Fruit fly (Drosophila melanogaster) whole organism, embryonic: ENCODE results near the gene Trax.
A peak's percentile ranks its signal among the peaks of the same experiment; 100 is the strongest.

ENCODE experiments used
- Antp ChIP-seq: fragments of 200-800 bp; sonication (Bioruptor generic); optimal IDR thresholded peaks from 3 replicates; lab custom pipeline; 2016; ENCODE audit warnings: missing biosample characterization, missing genetic modification characterization
- Awh ChIP-seq: fragments of 200-800 bp; sonication (Bioruptor generic); IDR thresholded peaks from 2 replicates; pipeline ENCODE4, ENCODE4 v1.3.6; 2022; ENCODE audit warnings: missing biosample characterization, missing genetic modification characterization
- CG10267 ChIP-seq: fragments of 200-800 bp; sonication (Bioruptor generic); optimal IDR thresholded peaks from 2 replicates; lab custom pipeline; 2018; ENCODE audit warnings: missing biosample characterization, mild to moderate bottlenecking, missing genetic modification characterization, moderate library complexity
- CG10431 ChIP-seq: fragments of 200-800 bp; sonication (Bioruptor generic); optimal IDR thresholded peaks from 3 replicates; lab custom pipeline; 2018; ENCODE audit warnings: missing biosample characterization, mild to moderate bottlenecking, missing genetic modification characterization
- CG11398 ChIP-seq: fragments of 200-800 bp; sonication (Bioruptor generic); optimal IDR thresholded peaks from 2 replicates; lab custom pipeline; 2016; ENCODE audit warnings: missing biosample characterization, missing genetic modification characterization
- CG12236 ChIP-seq: fragments of 200-800 bp; sonication (Bioruptor generic); optimal IDR thresholded peaks from 2 replicates; lab custom pipeline; 2016; ENCODE audit warnings: missing biosample characterization, missing genetic modification characterization
- CG12942 ChIP-seq: fragments of 200-800 bp; sonication (Bioruptor generic); optimal IDR thresholded peaks from 3 replicates; lab custom pipeline; 2016; ENCODE audit warnings: missing biosample characterization, missing genetic modification characterization
- CG1529 ChIP-seq: fragments of 200-800 bp; sonication (Bioruptor generic); optimal IDR thresholded peaks from 3 replicates; lab custom pipeline; 2018; ENCODE audit warnings: missing biosample characterization, missing genetic modification characterization
- CG1602 ChIP-seq: fragments of 200-800 bp; sonication (Bioruptor generic); optimal IDR thresholded peaks from 3 replicates; lab custom pipeline; 2016; ENCODE audit warnings: missing biosample characterization, missing genetic modification characterization
- CG16863 ChIP-seq: fragments of 200-800 bp; sonication (Bioruptor generic); optimal IDR thresholded peaks from 3 replicates; lab custom pipeline; 2016; ENCODE audit warnings: missing biosample characterization, missing genetic modification characterization
- CG17359 ChIP-seq: fragments of 200-800 bp; sonication (Bioruptor generic); optimal IDR thresholded peaks from 3 replicates; lab custom pipeline; 2018; ENCODE audit warnings: missing biosample characterization, mild to moderate bottlenecking, missing genetic modification characterization, moderate library complexity
- CG17802 ChIP-seq: fragments of 200-800 bp; sonication (Bioruptor generic); optimal IDR thresholded peaks from 2 replicates; lab custom pipeline; 2018; ENCODE audit warnings: missing biosample characterization, mild to moderate bottlenecking, missing genetic modification characterization, moderate library complexity
- CG1792 ChIP-seq: fragments of 200-800 bp; sonication (Bioruptor generic); optimal IDR thresholded peaks from 2 replicates; lab custom pipeline; 2016; ENCODE audit warnings: missing biosample characterization, missing genetic modification characterization
- CG3163 ChIP-seq: fragments of 200-800 bp; sonication (Bioruptor generic); optimal IDR thresholded peaks from 3 replicates; lab custom pipeline; 2016; ENCODE audit warnings: missing biosample characterization, missing genetic modification characterization
- CG32532 ChIP-seq: fragments of 200-800 bp; sonication (Bioruptor generic); IDR thresholded peaks from 2 replicates; pipeline ENCODE4 v1.3.6; 2022; ENCODE audit warnings: missing biosample characterization, missing genetic modification characterization
- CG33213 ChIP-seq: fragments of 200-800 bp; sonication (Bioruptor generic); optimal IDR thresholded peaks from 3 replicates; lab custom pipeline; 2016; ENCODE audit warnings: missing biosample characterization, missing genetic modification characterization
- CG5180 ChIP-seq: fragments of 200-800 bp; sonication (Bioruptor generic); optimal IDR thresholded peaks from 3 replicates; lab custom pipeline; 2017; ENCODE audit warnings: missing biosample characterization, missing genetic modification characterization, mild to moderate bottlenecking, moderate library complexity, missing genetic modification reagents
- CG6854 ChIP-seq: fragments of 200-800 bp; sonication (Bioruptor generic); optimal IDR thresholded peaks from 3 replicates; lab custom pipeline; 2017; ENCODE audit warnings: missing biosample characterization, mild to moderate bottlenecking, missing genetic modification characterization
- CG7963 ChIP-seq: fragments of 200-800 bp; sonication (Bioruptor generic); IDR thresholded peaks from 3 replicates; pipeline ENCODE4 v1.3.6; 2022; ENCODE audit warnings: missing biosample characterization, missing genetic modification characterization; ENCODE audit not compliant: partially characterized antibody
- CG7987 ChIP-seq: fragments of 200-800 bp; sonication (Bioruptor generic); optimal IDR thresholded peaks from 2 replicates; lab custom pipeline; 2018; ENCODE audit warnings: missing biosample characterization, mild to moderate bottlenecking, missing genetic modification characterization, moderate library complexity
- CG8089 ChIP-seq: fragments of 200-800 bp; sonication (Bioruptor generic); optimal IDR thresholded peaks from 3 replicates; lab custom pipeline; 2016; ENCODE audit warnings: missing biosample characterization, missing genetic modification characterization
- CG8281 ChIP-seq: fragments of 200-800 bp; sonication (Bioruptor generic); optimal IDR thresholded peaks from 2 replicates; lab custom pipeline; 2018; ENCODE audit warnings: missing biosample characterization, mild to moderate bottlenecking, missing genetic modification characterization, moderate library complexity
- CkIIα-i1 ChIP-seq: fragments of 200-800 bp; sonication (Bioruptor generic); IDR thresholded peaks from 2 replicates; pipeline ENCODE4 v1.3.6; 2022; ENCODE audit warnings: missing biosample characterization, missing genetic modification characterization
- Hr78 ChIP-seq, 2 experiments: fragments of 200-800 bp in 1 of 2; fragments of >200 bp in 1 of 2; sonication (Bioruptor generic) in 1 of 2; optimal IDR thresholded peaks; 2 replicates each; lab custom pipeline; 2017 to 2019; ENCODE audit warnings: missing biosample characterization in 2 of 2, missing genetic modification characterization in 2 of 2, mild to moderate bottlenecking in 1 of 2, moderate library complexity in 1 of 2
- Jarid2 ChIP-seq: fragments of 200-800 bp; sonication (Bioruptor generic); optimal IDR thresholded peaks from 3 replicates; lab custom pipeline; 2017; ENCODE audit warnings: mild to moderate bottlenecking, missing biosample characterization, missing genetic modification reagents, missing genetic modification characterization
- Lpt ChIP-seq: fragments of >200 bp; optimal IDR thresholded peaks from 2 replicates; lab custom pipeline; 2018; ENCODE audit warnings: missing biosample characterization, missing genetic modification characterization
- Med ChIP-seq: fragments of 200-800 bp; sonication (Bioruptor generic); peaks from one replicate; lab custom pipeline; 2016; ENCODE audit warnings: missing biosample characterization, missing genetic modification characterization, mild to moderate bottlenecking, inconsistent platforms, moderate library complexity
- Spps ChIP-seq: fragments of 200-800 bp; sonication (Bioruptor generic); optimal IDR thresholded peaks from 2 replicates; lab custom pipeline; 2018; ENCODE audit warnings: missing biosample characterization, mild to moderate bottlenecking, missing genetic modification characterization
- Tbp ChIP-seq: fragments of >200 bp; optimal IDR thresholded peaks from 2 replicates; lab custom pipeline; 2018; ENCODE audit warnings: missing biosample characterization, missing genetic modification characterization
- Vsx1 ChIP-seq: fragments of 200-800 bp; sonication (Bioruptor generic); optimal IDR thresholded peaks from 2 replicates; lab custom pipeline; 2017; ENCODE audit warnings: missing biosample characterization, mild to moderate bottlenecking, missing genetic modification characterization, missing genetic modification reagents
- abd-A ChIP-seq: fragments of 200-800 bp; sonication (Bioruptor generic); optimal IDR thresholded peaks from 3 replicates; lab custom pipeline; 2019; ENCODE audit warnings: missing biosample characterization, mild to moderate bottlenecking, missing genetic modification characterization, moderate library complexity
- amos ChIP-seq: fragments of 200-800 bp; sonication (Bioruptor generic); IDR thresholded peaks from 2 replicates; pipeline ENCODE4 v1.3.6; 2022; ENCODE audit warnings: missing biosample characterization, missing genetic modification characterization; ENCODE audit not compliant: partially characterized antibody
- bcd ChIP-seq: fragments of 200-800 bp; sonication (Bioruptor generic); optimal IDR thresholded peaks from 2 replicates; lab custom pipeline; 2017; ENCODE audit warnings: missing biosample characterization, mild to moderate bottlenecking, missing genetic modification characterization
- croc ChIP-seq: fragments of 200-800 bp; sonication (Bioruptor generic); conservative IDR thresholded peaks from 3 replicates; pipeline ENCODE4 v1.3.6; 2022; ENCODE audit warnings: missing biosample characterization, missing genetic modification characterization
- da ChIP-seq: fragments of 200-800 bp; sonication (Bioruptor generic); optimal IDR thresholded peaks from 2 replicates; lab custom pipeline; 2016; ENCODE audit warnings: missing biosample characterization, missing genetic modification characterization
- fu2 ChIP-seq: fragments of 200-800 bp; sonication (Bioruptor generic); optimal IDR thresholded peaks from 2 replicates; lab custom pipeline; 2016; ENCODE audit warnings: missing biosample characterization, missing genetic modification characterization
- gce ChIP-seq: fragments of 200-800 bp; sonication (Bioruptor generic); IDR thresholded peaks from 3 replicates; pipeline ENCODE4 v1.3.6; 2022; ENCODE audit warnings: missing biosample characterization, missing genetic modification characterization
- gcm ChIP-seq: fragments of 200-800 bp; sonication (Bioruptor generic); optimal IDR thresholded peaks from 2 replicates; lab custom pipeline; 2019; ENCODE audit warnings: missing biosample characterization, mild to moderate bottlenecking, missing genetic modification characterization, moderate library complexity
- grn ChIP-seq: fragments of 200-800 bp; sonication (Bioruptor generic); optimal IDR thresholded peaks from 3 replicates; lab custom pipeline; 2017; ENCODE audit warnings: missing biosample characterization, missing genetic modification characterization
- h ChIP-seq: fragments of >200 bp; optimal IDR thresholded peaks from 2 replicates; lab custom pipeline; 2017
- ind ChIP-seq: fragments of 200-800 bp; sonication (Bioruptor generic); optimal IDR thresholded peaks from 3 replicates; lab custom pipeline; 2016; ENCODE audit warnings: missing biosample characterization, missing genetic modification characterization
- inv ChIP-seq: fragments of 200-800 bp; sonication (Bioruptor generic); IDR thresholded peaks from 2 replicates; pipeline ENCODE4 v1.3.6; 2022; ENCODE audit warnings: missing biosample characterization, missing genetic modification characterization; ENCODE audit not compliant: partially characterized antibody
- lbe ChIP-seq: fragments of 200-800 bp; sonication (Bioruptor generic); optimal IDR thresholded peaks from 2 replicates; lab custom pipeline; 2016; ENCODE audit warnings: missing biosample characterization, mild to moderate bottlenecking, missing genetic modification characterization
- mld ChIP-seq: fragments of 200-800 bp; sonication (Bioruptor generic); IDR thresholded peaks from 3 replicates; pipeline ENCODE4 v1.3.6; 2022; ENCODE audit warnings: missing biosample characterization, missing genetic modification characterization; ENCODE audit not compliant: partially characterized antibody
- onecut ChIP-seq: fragments of 200-800 bp; sonication (Bioruptor generic); IDR thresholded peaks from 2 replicates; pipeline ENCODE4 v1.3.6; 2022; ENCODE audit warnings: missing biosample characterization, missing genetic modification characterization
- pan ChIP-seq, 4 experiments: fragments of >200 bp in 3 of 4; fragments of 200-800 bp in 1 of 4; sonication (Bioruptor generic) in 1 of 4; optimal IDR thresholded peaks in 3 of 4; IDR thresholded peaks in 1 of 4; 2 replicates each; pipeline versions ENCODE4 v1.3.6 to Lab custom; 2017 to 2022; ENCODE audit warnings: missing biosample characterization in 2 of 4, missing genetic modification characterization in 2 of 4, mixed read lengths in 1 of 4
- sens ChIP-seq: fragments of 200-800 bp; sonication (Bioruptor generic); peaks from one replicate; lab custom pipeline; 2016; ENCODE audit warnings: missing biosample characterization, missing genetic modification characterization
- shn ChIP-seq: fragments of 200-800 bp; sonication (Bioruptor generic); optimal IDR thresholded peaks from 3 replicates; lab custom pipeline; 2016; ENCODE audit warnings: missing biosample characterization, missing genetic modification characterization
- tio ChIP-seq: fragments of 200-800 bp; sonication (Bioruptor generic); optimal IDR thresholded peaks from 2 replicates; lab custom pipeline; 2017; ENCODE audit warnings: missing biosample characterization, missing genetic modification characterization, inconsistent platforms

Gene Trax

dm6 chr3R:15342926-15343685 is 18.4 kb upstream of the Trax start, which contains the start of gene Nagk (continued):
- peak; percentile 79 for TF ChIP-seq CG10267 (tag; lab: Kevin White, UChicago)
- peak; percentile 57 for TF ChIP-seq CG1602
- peak; percentile 59 for TF ChIP-seq ind (GFP tag; lab: Kevin White, UChicago)
- peak; percentile 37 for TF ChIP-seq CG1792 (GFP tag; lab: Kevin White, UChicago)
- TF ChIP-seq CG6854 (GFP tag; lab: Kevin White, UChicago): peak; percentile 45
- no peak for TF ChIP-seq CG11398 (GFP tag; lab: Kevin White, UChicago)
- TF ChIP-seq CG17802: peak; percentile 7
- TF ChIP-seq onecut (GFP tag; lab: Robert Waterston, UW): no peak
- TF ChIP-seq CG12236 (GFP tag; lab: Kevin White, UChicago): no peak
- TF ChIP-seq gcm: peak; percentile 92
- no peak for TF ChIP-seq tio (GFP tag; lab: Kevin White, UChicago)
- TF ChIP-seq CG1529 (GFP tag; lab: Kevin White, UChicago): peak; percentile 47
- TF ChIP-seq abd-A (tag; lab: Kevin White, UChicago): no peak
- peak; percentile 55 for TF ChIP-seq lbe (GFP tag; lab: Kevin White, UChicago)
- peak; percentile 29 for TF ChIP-seq CG33213 (GFP tag; lab: Kevin White, UChicago)
- TF ChIP-seq pan (optimal IDR thresholded peaks at IDR 0.05; lab: Kevin White, UChicago): peak in 1 of 2 experiments; percentile 27
- TF ChIP-seq pan (GFP tag; optimal IDR thresholded peaks at IDR 0.05 in 1 of 2, IDR thresholded peaks at IDR 0.05 in 1 of 2): peak in 1 of 2 experiments; percentile 55
- no peak for TF ChIP-seq CkIIα-i1
- peak; percentile 60 for TF ChIP-seq CG16863 (GFP tag; lab: Kevin White, UChicago)
- peak; percentile 20 for TF ChIP-seq Antp
- peak; percentile 24 for TF ChIP-seq fu2 (GFP tag; lab: Kevin White, UChicago)
- TF ChIP-seq CG17359 (tag; lab: Kevin White, UChicago): peak; percentile 34
- TF ChIP-seq CG8281 (tag; lab: Kevin White, UChicago): peak; percentile 1
- TF ChIP-seq Med (GFP tag; lab: Kevin White, UChicago): peak; percentile 89
- TF ChIP-seq sens (GFP tag; lab: Kevin White, UChicago): peak; percentile 95
- TF ChIP-seq CG3163 (GFP tag; lab: Kevin White, UChicago): no peak
- peak; percentile 39 for TF ChIP-seq shn (GFP tag; lab: Kevin White, UChicago)
- TF ChIP-seq bcd (GFP tag; lab: Kevin White, UChicago): peak; percentile 61
- TF ChIP-seq Hr78 (GFP tag; optimal IDR thresholded peaks at IDR 0.05; lab: Kevin White, UChicago): peak in 1 of 2 experiments; percentile 48
- peak; percentile 40; the same call in 1 of the 2 replicates for TF ChIP-seq amos (GFP tag; lab: Robert Waterston, UW)
- no peak for TF ChIP-seq CG7987 (GFP tag; lab: Kevin White, UChicago)
- TF ChIP-seq CG5180 (GFP tag; lab: Kevin White, UChicago): peak; percentile 18
- TF ChIP-seq CG7963 (GFP tag; lab: Robert Waterston, UW): no peak
- TF ChIP-seq CG12942 (GFP tag; lab: Kevin White, UChicago): peak; percentile 12
- TF ChIP-seq CG8089 (GFP tag; lab: Kevin White, UChicago): peak; percentile 19
- TF ChIP-seq grn (GFP tag; lab: Kevin White, UChicago): no peak
- no peak for TF ChIP-seq croc (GFP tag; lab: Robert Waterston, UW)
- no peak for TF ChIP-seq h
- no peak for TF ChIP-seq Tbp (GFP tag; lab: Kevin White, UChicago)
- peak; percentile 26 for TF ChIP-seq Spps (tag; lab: Kevin White, UChicago)
- TF ChIP-seq CG32532 (GFP tag; lab: Robert Waterston, UW): peak; percentile 54
- no peak; the same call in 2 of the 3 replicates for TF ChIP-seq mld
- TF ChIP-seq inv: no peak
- TF ChIP-seq CG10431: no peak
- peak; percentile 60; the same call in 1 of the 2 replicates for TF ChIP-seq Awh
- TF ChIP-seq gce (GFP tag; lab: Robert Waterston, UW): no peak
- TF ChIP-seq Jarid2 (GFP tag; lab: Kevin White, UChicago): peak; percentile 59
- no peak for TF ChIP-seq Lpt (GFP tag; lab: Kevin White, UChicago)
- TF ChIP-seq Vsx1: no peak
- TF ChIP-seq da (GFP tag; lab: Kevin White, UChicago): no peak
